Fruit fly (Drosophila melanogaster) whole organism, pupa: ENCODE results near the gene bon.

Experiments used
- CG8301 ChIP-seq: fragments of 200-800 bp; sonication (Bioruptor generic); optimal IDR thresholded peaks from 2 replicates; lab custom pipeline; 2018; ENCODE audit warnings: missing biosample characterization, mild to moderate bottlenecking, missing genetic modification characterization
- EcR ChIP-seq: fragments of 200-800 bp; sonication (Bioruptor generic); optimal IDR thresholded peaks from 3 replicates; lab custom pipeline; 2019; ENCODE audit warnings: missing biosample characterization, missing genetic modification characterization, mild to moderate bottlenecking, moderate library complexity, missing genetic modification reagents

dm6 chr3R:20617583-20617982, 24.6 kb downstream of the bon start, which contains the start of gene CG5466:
- TF ChIP-seq CG8301 (tag; lab: Kevin White, UChicago) = no peak
- TF ChIP-seq EcR = no peak
